Worm (Caenorhabditis elegans): Measurements from ENCODE around the gene T23F11.6.

ce11 chrIII:4647341-4647740 is 381 bp downstream of the T23F11.6 start:
- TF ChIP-seq him-1 (tag; optimal IDR thresholded peaks at IDR 0.05) (no peak), dao-5 (tag; optimal IDR thresholded peaks at IDR 0.05) (no peak), W03F9.2 (tag; optimal IDR thresholded peaks at IDR 0.05) (no peak)
